Worm (Caenorhabditis elegans): ENCODE data around the gene galt-1.

Gene galt-1

DNA sequence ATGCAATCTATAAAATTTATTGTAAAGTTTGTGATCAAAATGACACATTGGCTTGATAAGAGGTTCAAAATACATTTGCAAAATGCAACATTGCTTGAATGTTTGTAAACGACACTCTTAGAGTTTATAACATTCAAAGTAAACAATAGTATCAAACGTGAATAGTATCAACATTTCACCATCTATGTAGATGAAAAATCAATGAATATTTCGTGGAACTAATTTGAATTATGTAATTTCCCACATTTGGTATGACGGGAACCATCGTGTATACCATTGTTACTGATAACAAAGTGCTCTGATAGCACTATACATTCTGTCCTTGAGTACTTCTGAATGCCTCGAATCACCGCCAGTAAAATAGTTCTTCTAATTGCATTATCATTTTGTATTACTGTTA lies at the start of gene galt-1:
galt-1 (plus strand) TSS at position 318 of the 400 bp plus-strand sequence.
- no peak for TF ChIP-seq him-1 (tag; optimal IDR thresholded peaks at IDR 0.05)
- no peak for TF ChIP-seq W03F9.2 (tag; optimal IDR thresholded peaks at IDR 0.05)
- TF ChIP-seq dao-5 (tag; optimal IDR thresholded peaks at IDR 0.05): no peak

DNA sequence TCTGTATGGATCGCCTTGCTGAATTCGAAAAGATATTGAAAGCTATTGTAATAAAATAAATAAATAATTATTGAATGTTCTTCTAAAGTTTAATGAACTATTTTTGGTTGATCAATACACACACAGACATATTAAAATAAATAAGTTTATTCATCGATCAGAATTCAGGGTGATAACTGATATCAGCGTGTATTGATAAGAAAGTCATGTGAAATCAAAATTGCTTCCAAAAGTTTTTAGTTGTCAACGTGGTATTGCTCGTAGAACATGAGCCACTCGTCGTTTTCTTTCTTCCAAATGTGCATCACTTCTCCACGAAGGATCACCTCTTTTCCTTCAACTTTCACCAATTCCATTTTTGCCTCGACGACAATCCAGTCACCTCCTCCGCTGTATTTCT lies 48.3 kb upstream of the galt-1 start:
- no peak for TF ChIP-seq him-1 (tag; optimal IDR thresholded peaks at IDR 0.05)
- no peak for TF ChIP-seq W03F9.2 (tag; optimal IDR thresholded peaks at IDR 0.05)
- no peak for TF ChIP-seq dao-5 (tag; optimal IDR thresholded peaks at IDR 0.05)

DNA sequence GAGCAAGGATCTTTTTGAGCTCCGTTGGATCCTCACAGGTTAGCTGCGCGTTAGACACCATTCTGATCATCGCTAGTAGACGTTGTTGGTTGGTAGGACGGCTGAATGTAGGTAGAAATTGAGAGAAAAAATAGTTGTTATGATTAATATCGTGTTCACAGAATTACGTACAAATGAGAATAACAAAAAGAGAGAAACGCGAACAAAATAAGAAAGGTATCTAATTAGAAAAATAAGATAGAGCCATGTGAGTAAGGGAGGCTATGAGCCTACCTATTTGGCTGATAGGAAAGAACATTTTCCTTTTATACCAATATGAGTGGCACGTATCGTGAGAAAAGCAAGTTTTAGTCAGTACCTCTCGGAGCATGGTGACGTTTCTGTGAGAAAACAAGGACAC lies 47.0 kb upstream of the galt-1 start, which contains the start of gene C04E6.8:
C04E6.8 (minus strand) TSS at position 101 of the 400 bp plus-strand sequence.
- TF ChIP-seq W03F9.2 (tag; optimal IDR thresholded peaks at IDR 0.05) (no peak), dao-5 (tag; optimal IDR thresholded peaks at IDR 0.05) (no peak), him-1 (tag; optimal IDR thresholded peaks at IDR 0.05) (no peak)

DNA sequence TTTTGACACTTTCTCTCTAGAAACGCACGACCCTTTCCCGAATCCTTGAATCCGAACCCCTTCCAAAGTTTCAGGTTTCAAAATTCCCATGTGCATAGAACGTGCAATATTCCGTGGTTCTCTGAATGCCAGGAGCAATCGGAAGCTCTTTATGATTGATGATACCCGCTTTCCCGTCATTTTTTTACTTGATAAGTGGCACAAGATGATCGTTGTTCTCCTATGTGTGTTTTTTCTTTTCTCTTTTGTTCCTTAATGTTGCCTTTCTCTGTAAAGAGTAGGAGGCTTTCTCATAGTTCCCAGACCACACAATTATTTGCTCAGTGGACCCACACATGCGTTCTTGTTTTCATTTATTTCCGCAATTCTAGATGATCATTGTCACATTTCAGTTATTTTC lies 41.9 kb upstream of the galt-1 start:
- TF ChIP-seq dao-5 (tag; optimal IDR thresholded peaks at IDR 0.05) (no peak), him-1 (tag; optimal IDR thresholded peaks at IDR 0.05) (no peak), W03F9.2 (tag; optimal IDR thresholded peaks at IDR 0.05) (no peak)

DNA sequence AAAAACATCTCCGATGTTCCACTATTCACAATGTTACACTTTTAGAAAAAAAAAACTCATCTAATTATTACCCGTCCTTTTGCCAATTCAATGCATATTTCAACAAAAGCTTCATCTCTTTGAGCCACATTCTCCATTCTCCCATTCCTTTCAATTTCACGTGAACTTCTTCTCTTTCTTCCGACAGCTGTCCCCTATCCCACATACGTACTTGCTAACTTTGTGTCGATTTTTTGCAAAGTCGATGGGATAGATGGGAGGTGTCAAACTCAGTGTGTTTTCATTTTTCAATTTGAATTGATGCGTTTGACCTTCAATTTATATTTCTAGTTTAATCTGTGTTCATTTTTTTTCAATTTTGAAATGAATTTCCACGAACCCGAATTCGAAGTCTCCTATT lies 39.5 kb upstream of the galt-1 start:
- TF ChIP-seq dao-5 (tag; optimal IDR thresholded peaks at IDR 0.05) (no peak), W03F9.2 (tag; optimal IDR thresholded peaks at IDR 0.05) (no peak), him-1 (tag; optimal IDR thresholded peaks at IDR 0.05) (no peak)

DNA sequence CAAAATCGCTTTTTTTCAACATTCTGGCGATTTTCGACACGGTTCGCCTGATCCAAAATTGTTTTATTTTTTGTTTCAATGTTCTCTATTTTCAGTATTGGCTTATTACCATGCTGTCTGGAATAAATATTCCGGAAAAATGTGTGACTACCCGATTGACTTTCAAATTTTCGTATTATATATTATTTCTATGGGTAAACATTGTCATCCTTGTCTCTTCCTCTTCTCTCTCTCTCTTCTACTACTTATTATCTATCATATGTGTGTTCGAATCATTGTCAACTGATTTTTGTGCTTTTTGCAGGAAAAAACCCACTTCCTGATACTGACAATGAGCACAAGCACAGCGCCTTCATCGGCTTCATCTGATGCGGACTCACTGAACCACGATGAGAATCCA lies 37.7 kb upstream of the galt-1 start, which contains the start of gene C04E6.7:
C04E6.7 (plus strand) TSS at position 301 of the 400 bp plus-strand sequence.
- TF ChIP-seq dao-5 (tag; optimal IDR thresholded peaks at IDR 0.05) (no peak), W03F9.2 (tag; optimal IDR thresholded peaks at IDR 0.05) (no peak), him-1 (tag; optimal IDR thresholded peaks at IDR 0.05) (no peak)

DNA sequence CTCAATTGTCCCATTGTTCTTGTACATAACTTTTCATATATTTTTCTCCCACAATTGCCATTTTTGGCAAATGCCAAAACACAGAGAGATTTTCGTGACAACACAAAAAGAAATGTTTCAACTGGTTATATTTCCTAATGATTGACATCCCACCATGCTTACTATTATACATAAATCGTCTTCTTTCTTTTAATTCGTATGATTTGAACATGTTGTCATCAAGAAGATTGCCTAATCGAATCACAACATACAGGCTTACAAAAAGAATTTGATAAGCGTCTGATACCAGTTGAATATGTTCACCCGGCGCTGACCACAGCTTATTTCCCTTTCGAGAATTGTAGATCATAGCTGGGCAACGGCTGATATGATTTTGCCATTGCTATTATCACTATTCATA lies 35.7 kb upstream of the galt-1 start, which contains the start of gene grd-9:
grd-9 (plus strand) TSS at position 301 of the 400 bp plus-strand sequence.
- TF ChIP-seq dao-5 (tag; optimal IDR thresholded peaks at IDR 0.05): no peak
- TF ChIP-seq W03F9.2 (tag; optimal IDR thresholded peaks at IDR 0.05): no peak
- TF ChIP-seq him-1 (tag; optimal IDR thresholded peaks at IDR 0.05): no peak

DNA sequence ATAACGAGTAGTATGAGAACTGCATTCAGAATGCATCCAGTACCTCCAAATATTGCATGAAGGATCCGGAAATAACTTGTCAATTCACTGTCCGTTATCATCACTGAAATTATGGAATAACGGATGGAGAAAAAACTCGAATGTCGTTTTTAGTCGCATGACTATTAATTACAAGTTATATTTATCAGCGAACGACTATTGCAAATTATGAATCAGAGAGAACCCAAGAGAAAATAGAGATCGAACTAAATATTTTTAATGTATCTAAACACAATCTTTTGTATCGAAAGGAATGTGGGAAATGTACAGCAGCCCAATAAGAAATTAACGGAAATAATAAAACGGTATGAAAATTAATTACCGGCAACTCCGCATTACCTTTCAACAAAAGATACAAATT lies 30.8 kb upstream of the galt-1 start, which contains the start of gene srd-16:
srd-16 (minus strand) TSS at position 101 of the 400 bp plus-strand sequence.
- TF ChIP-seq W03F9.2 (tag; optimal IDR thresholded peaks at IDR 0.05): no peak
- no peak for TF ChIP-seq dao-5 (tag; optimal IDR thresholded peaks at IDR 0.05)
- TF ChIP-seq him-1 (tag; optimal IDR thresholded peaks at IDR 0.05): no peak

DNA sequence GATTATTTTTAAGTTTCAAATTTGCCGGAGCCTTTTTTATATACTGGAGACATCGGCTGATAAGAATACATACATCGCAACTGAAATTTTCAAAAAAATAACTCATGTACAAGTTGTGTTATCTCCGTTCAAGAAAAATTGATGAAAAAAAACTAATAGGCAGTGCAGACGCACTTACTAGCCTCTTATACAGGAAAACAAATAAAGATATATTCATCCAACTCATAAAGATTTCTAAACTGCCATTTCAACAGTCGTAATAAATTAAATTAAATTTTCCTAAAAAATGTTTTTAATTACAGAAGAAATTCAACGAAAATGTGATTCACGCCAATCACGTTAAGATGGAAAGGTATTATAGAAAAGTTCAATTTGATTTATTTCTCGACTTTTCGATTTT lies 28.9 kb upstream of the galt-1 start, which contains the start of gene C04E6.5:
C04E6.5 (plus strand) TSS at position 301 of the 400 bp plus-strand sequence.
- no peak for TF ChIP-seq W03F9.2 (tag; optimal IDR thresholded peaks at IDR 0.05)
- no peak for TF ChIP-seq him-1 (tag; optimal IDR thresholded peaks at IDR 0.05)
- TF ChIP-seq dao-5 (tag; optimal IDR thresholded peaks at IDR 0.05): no peak

DNA sequence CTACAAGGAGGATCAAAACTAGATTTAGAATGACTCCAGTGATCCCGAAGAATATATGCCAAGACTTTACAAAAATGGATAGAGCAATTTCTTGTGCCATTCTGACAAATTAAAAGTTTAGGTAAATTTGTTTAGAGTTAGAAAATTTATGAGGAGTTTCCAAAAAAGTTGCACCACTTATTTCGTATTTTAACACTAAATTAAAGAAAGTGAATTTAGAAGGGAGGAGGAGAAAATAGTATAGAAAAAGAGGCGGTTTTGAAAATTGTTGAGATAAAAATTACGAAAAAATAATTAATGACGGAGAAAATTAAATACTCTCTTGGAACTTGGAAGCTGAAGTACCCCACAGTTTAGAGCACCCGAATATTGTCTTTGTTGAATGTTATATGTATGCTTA lies 24.5 kb upstream of the galt-1 start, which contains the start of gene srd-15:
srd-15 (minus strand) TSS at position 101 of the 400 bp plus-strand sequence.
- no peak for TF ChIP-seq W03F9.2 (tag; optimal IDR thresholded peaks at IDR 0.05)
- no peak for TF ChIP-seq him-1 (tag; optimal IDR thresholded peaks at IDR 0.05)
- TF ChIP-seq dao-5 (tag; optimal IDR thresholded peaks at IDR 0.05): no peak

DNA sequence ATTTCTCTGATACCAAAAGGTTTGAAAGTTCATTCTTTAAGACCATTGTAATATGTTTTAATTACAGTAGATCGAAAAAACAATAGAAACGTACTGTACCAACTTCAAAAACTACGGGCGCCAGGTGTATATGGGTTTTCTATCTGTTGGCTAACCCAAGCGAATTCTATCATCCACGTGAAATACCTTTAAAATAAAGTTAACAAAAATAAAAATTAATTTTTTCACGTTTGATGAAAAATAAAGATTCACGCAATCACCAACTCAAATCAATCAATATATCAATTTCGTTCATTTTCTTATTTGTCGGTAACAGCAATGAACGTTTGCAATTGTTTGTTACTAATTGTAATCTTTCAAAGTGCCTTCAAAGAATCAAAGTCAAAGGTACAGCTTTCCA lies 23.6 kb upstream of the galt-1 start, which contains the start of gene C04E6.4:
C04E6.4 (plus strand) TSS at position 301 of the 400 bp plus-strand sequence.
- TF ChIP-seq W03F9.2 (tag; optimal IDR thresholded peaks at IDR 0.05) (no peak), him-1 (tag; optimal IDR thresholded peaks at IDR 0.05) (no peak), dao-5 (tag; optimal IDR thresholded peaks at IDR 0.05) (no peak)

DNA sequence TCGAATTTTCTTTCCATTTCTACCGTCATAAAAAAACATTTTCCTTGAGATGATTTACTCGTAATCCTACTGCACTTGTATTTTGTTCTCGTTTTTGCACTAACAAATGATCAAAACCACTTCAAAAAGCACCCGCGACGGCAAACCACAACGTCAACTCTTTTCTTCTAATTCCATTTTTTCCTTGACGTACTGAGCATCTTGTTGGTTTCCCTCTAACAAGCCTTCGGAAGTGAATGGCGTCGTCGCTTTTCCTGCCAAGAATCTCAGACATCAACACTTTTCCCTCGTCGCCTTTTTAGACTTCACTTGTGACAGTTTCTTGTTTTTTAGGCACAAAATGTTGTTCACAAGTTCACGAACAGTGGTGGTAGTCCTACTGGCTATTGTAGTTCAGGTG lies 18.3 kb upstream of the galt-1 start, which contains the start of gene C04E6.13:
C04E6.13 (plus strand) TSS at position 301 of the 400 bp plus-strand sequence.
- no peak for TF ChIP-seq him-1 (tag; optimal IDR thresholded peaks at IDR 0.05)
- TF ChIP-seq W03F9.2 (tag; optimal IDR thresholded peaks at IDR 0.05): no peak
- no peak for TF ChIP-seq dao-5 (tag; optimal IDR thresholded peaks at IDR 0.05)

DNA sequence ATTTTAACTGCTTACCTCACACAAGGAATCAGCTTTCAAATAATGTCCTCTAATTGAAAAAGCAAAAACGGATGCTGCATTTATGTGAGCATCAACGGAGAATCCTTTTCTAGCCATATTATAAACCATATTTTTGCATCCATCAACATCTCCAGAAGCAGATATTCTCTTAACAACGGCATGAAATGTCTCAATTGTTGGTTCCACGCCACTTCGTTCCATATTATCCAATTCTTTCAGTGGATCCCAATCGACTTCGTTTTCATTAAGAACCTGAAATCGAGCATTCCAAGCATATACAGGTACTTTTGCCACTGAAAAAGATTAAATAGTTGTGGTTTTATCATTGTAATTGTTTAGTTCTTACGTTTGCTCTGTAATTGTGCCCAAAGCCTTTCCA lies 13.8 kb upstream of the galt-1 start:
- TF ChIP-seq dao-5 (tag; optimal IDR thresholded peaks at IDR 0.05) (no peak), W03F9.2 (tag; optimal IDR thresholded peaks at IDR 0.05) (no peak), him-1 (tag; optimal IDR thresholded peaks at IDR 0.05) (no peak)

DNA sequence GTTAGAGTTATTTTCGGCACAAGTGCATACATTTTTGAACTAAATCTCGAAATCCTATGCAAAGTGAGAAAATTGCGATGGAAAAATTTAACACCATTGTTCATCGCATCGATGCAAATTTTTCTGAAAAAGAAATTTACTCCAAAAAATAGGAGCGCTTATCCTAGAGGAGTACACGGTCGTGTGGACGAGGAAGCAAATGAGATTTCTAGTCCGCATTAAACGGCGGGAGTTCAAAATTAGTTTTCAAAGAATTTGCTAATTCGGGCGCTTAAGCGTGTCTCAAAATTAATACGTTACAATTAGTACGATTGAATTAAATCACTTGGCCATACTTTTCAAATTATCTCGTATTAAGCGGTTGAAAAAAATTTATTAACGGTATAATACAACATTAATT lies 13.0 kb upstream of the galt-1 start, which contains the start of gene lrpr-1:
lrpr-1 (minus strand) TSS at position 185 of the 400 bp plus-strand sequence.
- TF ChIP-seq him-1 (tag; optimal IDR thresholded peaks at IDR 0.05) (peak; percentile 89), W03F9.2 (tag; optimal IDR thresholded peaks at IDR 0.05) (no peak), dao-5 (tag; optimal IDR thresholded peaks at IDR 0.05) (no peak)

DNA sequence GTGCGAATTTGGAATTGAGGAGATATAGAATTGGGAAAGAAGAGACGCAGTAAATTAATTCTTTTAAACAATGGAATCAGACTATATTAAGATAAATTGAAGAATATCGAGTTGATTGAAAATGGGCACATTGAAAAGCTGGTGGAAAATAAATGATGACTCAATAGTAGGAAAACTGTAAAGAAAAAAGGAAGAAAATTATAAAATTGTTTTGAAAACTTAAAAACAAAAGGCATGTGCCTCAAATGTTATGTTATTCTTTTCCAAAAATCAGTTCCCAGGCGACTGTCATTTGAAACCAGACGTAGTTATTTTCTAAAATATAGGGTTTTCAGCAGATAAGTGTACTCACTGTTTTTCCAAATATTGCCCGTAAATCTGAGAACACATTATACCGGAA lies 10.8 kb upstream of the galt-1 start, which contains the start of gene C04E6.12:
C04E6.12 (minus strand) TSS at position 101 of the 400 bp plus-strand sequence.
- no peak for TF ChIP-seq W03F9.2 (tag; optimal IDR thresholded peaks at IDR 0.05)
- TF ChIP-seq dao-5 (tag; optimal IDR thresholded peaks at IDR 0.05): no peak
- no peak for TF ChIP-seq him-1 (tag; optimal IDR thresholded peaks at IDR 0.05)
